Fruit fly (Drosophila melanogaster) whole organism: ENCODE measurements around the gene Cngl.

Experiments used
- EcR ChIP-seq, 2 experiments: fragments of >200 bp; optimal IDR thresholded peaks; 2 replicates each; lab custom pipeline; 2017; ENCODE audit warnings: missing biosample characterization in 2 of 2, missing genetic modification characterization in 2 of 2, missing genetic modification reagents in 2 of 2
- pan ChIP-seq: fragments of >200 bp; optimal IDR thresholded peaks from 2 replicates; lab custom pipeline; 2017
- psq ChIP-seq: fragments of >200 bp; optimal IDR thresholded peaks from 2 replicates; lab custom pipeline; 2017

DNA sequence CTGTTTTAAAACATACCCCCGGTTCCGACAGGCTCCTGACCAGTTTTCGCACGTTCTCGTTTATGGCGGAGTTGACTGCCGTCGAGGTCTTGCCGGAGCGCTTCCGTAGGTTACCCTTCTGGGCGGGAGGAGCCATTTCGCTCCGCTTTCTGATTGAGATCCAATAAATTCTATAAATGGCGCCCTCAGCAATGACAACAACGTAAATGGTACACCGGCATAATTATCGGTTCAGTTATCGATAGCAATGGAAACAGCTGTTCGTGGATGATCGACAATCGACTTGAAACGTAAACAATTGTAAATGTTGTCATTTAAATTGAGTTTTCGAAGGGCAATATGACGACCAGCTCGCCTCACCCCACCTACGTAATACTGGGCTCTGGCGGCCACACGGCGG lies 30.9 kb upstream of the Cngl start, which contains the start of the genes Grip128 and Alg14:
- TF ChIP-seq psq (lab: Kevin White, UChicago) = no peak
- no peak for TF ChIP-seq pan
- TF ChIP-seq EcR (GFP tag; optimal IDR thresholded peaks at IDR 0.05; lab: Kevin White, UChicago) = no peak
